Fruit fly (Drosophila melanogaster) whole organism, adult: ENCODE results near the gene Mgat2.

ENCODE experiments used
- CG12768 ChIP-seq: fragments of 200-800 bp; sonication (Bioruptor generic); optimal IDR thresholded peaks from 2 replicates; lab custom pipeline; 2017; ENCODE audit warnings: missing biosample characterization, missing genetic modification characterization, mild to moderate bottlenecking, moderate library complexity, missing genetic modification reagents
- CG14711 ChIP-seq: fragments of 200-800 bp; sonication (Bioruptor generic); optimal IDR thresholded peaks from 2 replicates; lab custom pipeline; 2018; ENCODE audit warnings: missing biosample characterization, mild to moderate bottlenecking, missing genetic modification characterization, moderate library complexity
- CG5204 ChIP-seq: fragments of 200-800 bp; sonication (Bioruptor generic); optimal IDR thresholded peaks from 2 replicates; lab custom pipeline; 2016; ENCODE audit warnings: missing biosample characterization, missing genetic modification characterization
- CG7045 ChIP-seq: fragments of 200-800 bp; sonication (Bioruptor generic); optimal IDR thresholded peaks from 2 replicates; lab custom pipeline; 2017; ENCODE audit warnings: missing biosample characterization, mild to moderate bottlenecking, missing genetic modification characterization
- Mnt ChIP-seq: fragments of 200-800 bp; sonication (Bioruptor generic); optimal IDR thresholded peaks from 2 replicates; lab custom pipeline; 2016; ENCODE audit warnings: missing biosample characterization, mild to moderate bottlenecking, missing genetic modification characterization
- cic ChIP-seq: fragments of 200-800 bp; sonication (Bioruptor generic); optimal IDR thresholded peaks from 2 replicates; lab custom pipeline; 2017; ENCODE audit warnings: missing biosample characterization, mild to moderate bottlenecking, missing genetic modification characterization, moderate library complexity
- cnc ChIP-seq, 2 experiments: fragments of >200 bp; optimal IDR thresholded peaks; 2 replicates each; lab custom pipeline; 2017
- ovo ChIP-seq: fragments of 200-800 bp; sonication (Bioruptor generic); optimal IDR thresholded peaks from 2 replicates; lab custom pipeline; 2016; ENCODE audit warnings: missing biosample characterization, missing genetic modification characterization

DNA sequence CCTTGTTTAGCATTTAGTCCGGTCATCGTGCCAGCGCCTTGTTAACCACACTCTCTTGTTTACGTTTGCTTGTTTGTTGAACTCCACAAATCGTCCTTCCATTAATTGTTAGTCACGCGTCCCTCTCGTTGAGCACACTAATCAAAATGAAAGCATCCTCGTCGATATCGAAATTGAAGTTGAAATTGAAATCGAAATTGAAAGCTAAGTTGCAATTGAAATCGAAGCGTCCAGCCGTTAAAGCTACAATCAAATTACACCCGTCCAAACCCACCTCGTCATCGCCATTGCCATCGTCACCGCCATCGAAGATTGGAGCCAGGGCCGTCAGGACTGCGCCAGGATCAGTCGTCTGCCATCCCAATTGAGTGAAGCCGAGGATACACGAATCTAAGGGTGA lies 1.4 kb upstream of the Mgat2 start:
- TF ChIP-seq ovo = no peak
- no peak for TF ChIP-seq CG5204 (GFP tag; lab: Kevin White, UChicago)
- no peak for TF ChIP-seq CG14711 (tag; lab: Kevin White, UChicago)
- TF ChIP-seq cnc (optimal IDR thresholded peaks at IDR 0.05; lab: Kevin White, UChicago) = no peak
- no peak for TF ChIP-seq CG7045 (GFP tag; lab: Kevin White, UChicago)
- no peak for TF ChIP-seq CG12768 (GFP tag; lab: Kevin White, UChicago)
- TF ChIP-seq cic = no peak
- no peak for TF ChIP-seq Mnt (GFP tag; lab: Kevin White, UChicago)
